Worm (Caenorhabditis elegans) whole organism, L2 larva: Measurements from ENCODE around the gene lin-29.

Experiments used
- ama-1 ChIP-seq: fragments of 150-350 bp; optimal IDR thresholded peaks from 2 replicates; lab custom pipeline; 2018; ENCODE audit warnings: inconsistent platforms
- fos-1 ChIP-seq: fragments of 150-350 bp; optimal IDR thresholded peaks from 2 replicates; lab custom pipeline; 2014; ENCODE audit warnings: missing biosample characterization, missing genetic modification characterization
- nhr-237 ChIP-seq: fragments of 150-350 bp; optimal IDR thresholded peaks from 2 replicates; lab custom pipeline; 2014; ENCODE audit warnings: missing biosample characterization, missing genetic modification characterization
- unc-62 ChIP-seq: fragments of 150-350 bp; optimal IDR thresholded peaks from 2 replicates; lab custom pipeline; 2014; ENCODE audit warnings: missing biosample characterization, missing genetic modification reagents, missing genetic modification characterization

- no peak for TF ChIP-seq unc-62 (GFP tag; lab: Kevin White, UChicago)
- TF ChIP-seq nhr-237 (tag; lab: Kevin White, UChicago) = no peak
- no peak for TF ChIP-seq fos-1 (tag; lab: Kevin White, UChicago)
- TF ChIP-seq ama-1 (lab: Kevin White, UChicago) = no peak
Observed at ce11 chrII:11925203-11925602, 9.9 kb downstream of the lin-29 start.
